Fruit fly (Drosophila melanogaster) whole organism, pupa: ENCODE measurements around the gene mei-217.
A peak's percentile ranks its signal among the peaks of the same experiment; 100 is the strongest.

Source experiments
- CG10348 ChIP-seq: fragments of 200-800 bp; sonication (Bioruptor generic); IDR thresholded peaks from 2 replicates; pipeline ENCODE4 v1.3.6; 2022; ENCODE audit warnings: missing biosample characterization, missing genetic modification characterization
- CG12605 ChIP-seq: fragments of 200-800 bp; sonication (Bioruptor generic); IDR thresholded peaks from 2 replicates; pipeline ENCODE4 v1.3.6; 2022; ENCODE audit warnings: missing biosample characterization, missing genetic modification characterization
- CG13204 ChIP-seq: fragments of 200-800 bp; sonication (Bioruptor generic); optimal IDR thresholded peaks from 2 replicates; lab custom pipeline; 2018; ENCODE audit warnings: missing biosample characterization, mild to moderate bottlenecking, missing genetic modification characterization, moderate library complexity
- CG14655 ChIP-seq: fragments of 200-800 bp; sonication (Bioruptor generic); optimal IDR thresholded peaks from 3 replicates; lab custom pipeline; 2017; ENCODE audit warnings: mild to moderate bottlenecking, missing biosample characterization, missing genetic modification reagents, missing genetic modification characterization
- CG15710 ChIP-seq: fragments of 200-800 bp; sonication (Bioruptor generic); optimal IDR thresholded peaks from 2 replicates; lab custom pipeline; 2018; ENCODE audit warnings: missing biosample characterization, mild to moderate bottlenecking, missing genetic modification characterization, moderate library complexity
- CG9948 ChIP-seq: fragments of 200-800 bp; sonication (Bioruptor generic); optimal IDR thresholded peaks from 2 replicates; lab custom pipeline; 2018; ENCODE audit warnings: missing biosample characterization, mild to moderate bottlenecking, missing genetic modification characterization, moderate library complexity
- D1 ChIP-seq: fragments of 200-800 bp; sonication (Bioruptor generic); optimal IDR thresholded peaks from 2 replicates; lab custom pipeline; 2018; ENCODE audit warnings: missing biosample characterization, mild to moderate bottlenecking, missing genetic modification characterization, moderate library complexity
- EcR ChIP-seq: fragments of 200-800 bp; sonication (Bioruptor generic); optimal IDR thresholded peaks from 3 replicates; lab custom pipeline; 2019; ENCODE audit warnings: missing biosample characterization, missing genetic modification characterization, mild to moderate bottlenecking, moderate library complexity, missing genetic modification reagents
- Pif1A ChIP-seq: fragments of 200-800 bp; sonication (Bioruptor generic); optimal IDR thresholded peaks from 3 replicates; lab custom pipeline; 2016; ENCODE audit warnings: missing biosample characterization, missing genetic modification characterization
- Pif1B ChIP-seq: fragments of 200-800 bp; sonication (Bioruptor generic); optimal IDR thresholded peaks from 3 replicates; lab custom pipeline; 2016; ENCODE audit warnings: missing biosample characterization, missing genetic modification characterization
- Snoo ChIP-seq: fragments of 200-800 bp; sonication (Bioruptor generic); optimal IDR thresholded peaks from 3 replicates; lab custom pipeline; 2017; ENCODE audit warnings: missing biosample characterization, mild to moderate bottlenecking, missing genetic modification characterization, inconsistent platforms
- fd96Ca ChIP-seq: fragments of 200-800 bp; sonication (Bioruptor generic); IDR thresholded peaks from 3 replicates; pipeline ENCODE4 v1.3.6; 2022; ENCODE audit warnings: missing biosample characterization, missing genetic modification characterization
- gl ChIP-seq: fragments of 200-800 bp; sonication (Bioruptor generic); optimal IDR thresholded peaks from 2 replicates; lab custom pipeline; 2018; ENCODE audit warnings: missing biosample characterization, mild to moderate bottlenecking, missing genetic modification characterization
- rn ChIP-seq: fragments of 200-800 bp; sonication (Bioruptor generic); IDR thresholded peaks from 2 replicates; pipeline ENCODE4 v1.3.6; 2022; ENCODE audit warnings: missing biosample characterization, missing genetic modification characterization

The mei-217 gene

dm6 chrX:17090585-17090984 is 52.2 kb downstream of the mei-217 start:
- TF ChIP-seq CG15710 (tag; lab: Kevin White, UChicago) (no peak), CG14655 (GFP tag; lab: Kevin White, UChicago) (peak; percentile 20)

- TF ChIP-seq CG13204, result no peak
- no peak for TF ChIP-seq D1 (tag; lab: Kevin White, UChicago)
- TF ChIP-seq Snoo (tag; lab: Kevin White, UChicago), result no peak
- no peak for TF ChIP-seq fd96Ca
- no peak for TF ChIP-seq CG10348 (GFP tag; lab: Robert Waterston, UW)
- no peak for TF ChIP-seq CG9948 (tag; lab: Kevin White, UChicago)
- TF ChIP-seq CG15710 (tag; lab: Kevin White, UChicago), result no peak
- no peak for TF ChIP-seq gl (tag; lab: Kevin White, UChicago)
- no peak for TF ChIP-seq Pif1A
- TF ChIP-seq CG12605 (GFP tag; lab: Robert Waterston, UW), result no peak
- no peak for TF ChIP-seq Pif1B (GFP tag; lab: Kevin White, UChicago)
- no peak for TF ChIP-seq EcR
- no peak for TF ChIP-seq rn (GFP tag; lab: Robert Waterston, UW)
- TF ChIP-seq, all 21 proteins: peak for 0
Observed at dm6 chrX:17087575-17087974, 55.2 kb downstream of the mei-217 start, which contains the start of gene CG8945. Gene CG8945 (minus strand): TSS chrX:17087675.
